Worm (Caenorhabditis elegans): Measurements from ENCODE around the gene Y57G11C.22.

- TF ChIP-seq ama-1 (optimal IDR thresholded peaks at IDR 0.05) (no peak), scrt-1 (GFP tag; IDR thresholded peaks at IDR 0.05) (no peak), ceh-13 (GFP tag; optimal IDR thresholded peaks at IDR 0.05) (no peak), pes-1 (GFP tag; IDR thresholded peaks at IDR 0.05) (no peak), sea-1 (GFP tag; conservative IDR thresholded peaks at IDR 0.05) (no peak), B0310.2 (tag; optimal IDR thresholded peaks at IDR 0.05) (no peak), hnd-1 (tag; optimal IDR thresholded peaks at IDR 0.05) (no peak)
These were observed 40.6 kb downstream of the Y57G11C.22 start for ce11 chrIV:14877657-14878056.
